Worm (Caenorhabditis elegans) whole organism, L1 larva: ENCODE measurements around the gene Y38H8A.4.

Experiments
- C16A3.4 ChIP-seq: fragments of 150-350 bp; optimal IDR thresholded peaks from 2 replicates; lab custom pipeline; 2014; ENCODE audit warnings: missing biosample characterization, missing genetic modification characterization
- ceh-8 ChIP-seq: fragments of 200-800 bp; sonication (Bioruptor generic); optimal IDR thresholded peaks from 2 replicates; lab custom pipeline; 2018; ENCODE audit warnings: mild to moderate bottlenecking, missing genetic modification characterization, moderate library complexity, missing compliant biosample characterization
- ceh-82 ChIP-seq, 3 experiments: fragments of 150-350 bp in 1 of 3; sonication (generic microtip) in 2 of 3; optimal IDR thresholded peaks; 2 replicates each; lab custom pipeline; 2014 to 2017; ENCODE audit warnings: missing biosample characterization in 3 of 3, missing genetic modification characterization in 3 of 3
- ceh-90 ChIP-seq: sonication (generic microtip); optimal IDR thresholded peaks from 2 replicates; lab custom pipeline; 2016; ENCODE audit warnings: missing genetic modification characterization, missing compliant biosample characterization
- dpl-1 ChIP-seq, 3 experiments: fragments of 150-350 bp in 2 of 3; sonication (generic microtip) in 1 of 3; optimal IDR thresholded peaks; 2 replicates each; lab custom pipeline; 2014 to 2017; ENCODE audit warnings: missing biosample characterization in 3 of 3, missing genetic modification characterization in 3 of 3, missing genetic modification reagents in 3 of 3
- dsc-1 ChIP-seq: sonication (generic microtip); optimal IDR thresholded peaks from 2 replicates; lab custom pipeline; 2016; ENCODE audit warnings: mild to moderate bottlenecking, missing genetic modification characterization, missing compliant biosample characterization
- efl-1 ChIP-seq, 4 experiments: fragments of 150-350 bp; optimal IDR thresholded peaks in 3 of 4; peaks in 1 of 4; 1 replicate in 1 of 4; 2 replicates in 3 of 4; lab custom pipeline; 2014; ENCODE audit warnings: missing biosample characterization in 2 of 4, missing genetic modification characterization in 2 of 4, missing genetic modification reagents in 2 of 4
- efl-3 ChIP-seq: fragments of 200-800 bp; sonication (Bioruptor generic); optimal IDR thresholded peaks from 2 replicates; lab custom pipeline; 2018; ENCODE audit warnings: mild to moderate bottlenecking, missing genetic modification characterization, missing compliant biosample characterization
- elt-2 ChIP-seq: sonication (generic microtip); optimal IDR thresholded peaks from 2 replicates; lab custom pipeline; 2016; ENCODE audit warnings: missing genetic modification characterization, mild to moderate bottlenecking, inconsistent platforms, missing compliant biosample characterization, missing genetic modification reagents
- elt-3 ChIP-seq, 6 experiments: fragments of 150-350 bp in 1 of 6; sonication (generic microtip); optimal IDR thresholded peaks; 2 replicates each; lab custom pipeline; 2017 to 2018; ENCODE audit warnings: missing biosample characterization in 6 of 6, missing genetic modification characterization in 6 of 6, inconsistent platforms in 1 of 6
- ets-5 ChIP-seq: fragments of 200-800 bp; sonication (Bioruptor generic); IDR thresholded peaks from 2 replicates; pipeline ENCODE4 v1.3.6; 2022; ENCODE audit warnings: missing genetic modification characterization, missing compliant biosample characterization
- fkh-4 ChIP-seq: sonication (generic microtip); optimal IDR thresholded peaks from 2 replicates; lab custom pipeline; 2016; ENCODE audit warnings: missing compliant biosample characterization, missing genetic modification characterization, borderline replicate concordance
- fkh-8 ChIP-seq: sonication (generic microtip); optimal IDR thresholded peaks from 2 replicates; lab custom pipeline; 2016; ENCODE audit warnings: mild to moderate bottlenecking, missing genetic modification characterization, missing compliant biosample characterization
- grh-1 ChIP-seq: fragments of 200-800 bp; sonication (Bioruptor generic); IDR thresholded peaks from 2 replicates; pipeline ENCODE4 v1.3.6; 2022; ENCODE audit warnings: missing genetic modification reagents, missing genetic modification characterization, missing compliant biosample characterization
- hlh-17 ChIP-seq: fragments of 200-800 bp; sonication (Bioruptor generic); optimal IDR thresholded peaks from 2 replicates; lab custom pipeline; 2018; ENCODE audit warnings: missing genetic modification characterization, mild to moderate bottlenecking, missing compliant biosample characterization, moderate library complexity, borderline replicate concordance
- hlh-4 ChIP-seq: sonication (generic microtip); optimal IDR thresholded peaks from 2 replicates; lab custom pipeline; 2016; ENCODE audit warnings: mild to moderate bottlenecking, missing genetic modification characterization, missing compliant biosample characterization
- hpl-2 ChIP-seq: fragments of 150-350 bp; optimal IDR thresholded peaks from 2 replicates; lab custom pipeline; 2014; ENCODE audit warnings: missing biosample characterization, missing genetic modification reagents, missing genetic modification characterization
- irx-1 ChIP-seq: sonication (generic microtip); optimal IDR thresholded peaks from 2 replicates; lab custom pipeline; 2016; ENCODE audit warnings: missing genetic modification characterization, missing compliant biosample characterization
- jun-1 ChIP-seq: fragments of 150-350 bp; optimal IDR thresholded peaks from 2 replicates; lab custom pipeline; 2014; ENCODE audit warnings: missing biosample characterization, missing genetic modification reagents, missing genetic modification characterization
- lin-13 ChIP-seq: fragments of 150-350 bp; optimal IDR thresholded peaks from 2 replicates; lab custom pipeline; 2014; ENCODE audit warnings: missing biosample characterization, missing genetic modification reagents, missing genetic modification characterization
- lin-14 ChIP-seq: fragments of 200-800 bp; sonication (Bioruptor generic); optimal IDR thresholded peaks from 2 replicates; lab custom pipeline; 2018; ENCODE audit warnings: mild to moderate bottlenecking, missing genetic modification characterization, moderate library complexity, missing compliant biosample characterization
- lin-15B ChIP-seq: fragments of 150-350 bp; sonication (generic microtip); optimal IDR thresholded peaks from 3 replicates; lab custom pipeline; 2014; ENCODE audit warnings: missing biosample characterization, missing genetic modification characterization
- lin-39 ChIP-seq: fragments of 150-350 bp; optimal IDR thresholded peaks from 2 replicates; lab custom pipeline; 2014; ENCODE audit warnings: missing biosample characterization, missing genetic modification reagents, missing genetic modification characterization
- lir-3 ChIP-seq: sonication (generic microtip); optimal IDR thresholded peaks from 2 replicates; lab custom pipeline; 2016; ENCODE audit warnings: mild to moderate bottlenecking, missing genetic modification characterization, moderate library complexity, missing compliant biosample characterization; ENCODE audit not compliant: poor library complexity
- mef-2 ChIP-seq: fragments of 150-350 bp; optimal IDR thresholded peaks from 2 replicates; lab custom pipeline; 2014; ENCODE audit warnings: missing biosample characterization, missing genetic modification characterization
- nhr-11 ChIP-seq: fragments of 150-350 bp; optimal IDR thresholded peaks from 2 replicates; lab custom pipeline; 2014; ENCODE audit warnings: missing biosample characterization, missing genetic modification characterization
- nhr-237 ChIP-seq: fragments of 150-350 bp; optimal IDR thresholded peaks from 2 replicates; lab custom pipeline; 2014; ENCODE audit warnings: missing biosample characterization, missing genetic modification characterization
- nhr-28 ChIP-seq: fragments of 150-350 bp; optimal IDR thresholded peaks from 2 replicates; lab custom pipeline; 2014; ENCODE audit warnings: missing biosample characterization, missing genetic modification characterization
- nhr-47 ChIP-seq: sonication (generic microtip); optimal IDR thresholded peaks from 2 replicates; lab custom pipeline; 2016; ENCODE audit warnings: mild to moderate bottlenecking, missing genetic modification characterization, moderate library complexity, missing compliant biosample characterization
- nhr-77 ChIP-seq: fragments of 150-350 bp; optimal IDR thresholded peaks from 2 replicates; lab custom pipeline; 2014; ENCODE audit warnings: missing biosample characterization, missing genetic modification characterization
- nhr-85 ChIP-seq: sonication (generic microtip); peaks from one replicate; lab custom pipeline; 2016; ENCODE audit warnings: missing genetic modification characterization, inconsistent platforms, missing compliant biosample characterization
- nhr-90 ChIP-seq: sonication (generic microtip); optimal IDR thresholded peaks from 2 replicates; lab custom pipeline; 2016; ENCODE audit warnings: mild to moderate bottlenecking, missing genetic modification characterization, missing compliant biosample characterization; ENCODE audit not compliant: poor library complexity
- pag-3 ChIP-seq: sonication (generic microtip); optimal IDR thresholded peaks from 2 replicates; lab custom pipeline; 2017; ENCODE audit warnings: missing genetic modification characterization, mild to moderate bottlenecking, missing compliant biosample characterization, antibody characterized with exemption, borderline replicate concordance; ENCODE audit not compliant: insufficient read depth
- rnt-1 ChIP-seq: sonication (generic microtip); optimal IDR thresholded peaks from 2 replicates; lab custom pipeline; 2016; ENCODE audit warnings: mild to moderate bottlenecking, missing genetic modification characterization, moderate library complexity, missing compliant biosample characterization
- skn-1 ChIP-seq: fragments of 150-350 bp; optimal IDR thresholded peaks from 2 replicates; lab custom pipeline; 2014; ENCODE audit warnings: missing biosample characterization, missing genetic modification characterization
- sox-4 ChIP-seq: sonication (generic microtip); optimal IDR thresholded peaks from 2 replicates; lab custom pipeline; 2016; ENCODE audit warnings: missing genetic modification characterization, missing compliant biosample characterization
- swsn-7 ChIP-seq: sonication (generic microtip); optimal IDR thresholded peaks from 2 replicates; lab custom pipeline; 2016; ENCODE audit warnings: missing genetic modification characterization, missing compliant biosample characterization
- tbx-2 ChIP-seq: sonication (generic microtip); optimal IDR thresholded peaks from 2 replicates; lab custom pipeline; 2016; ENCODE audit warnings: missing genetic modification characterization, missing compliant biosample characterization
- unc-98 ChIP-seq: fragments of 200-800 bp; sonication (Bioruptor generic); IDR thresholded peaks from 2 replicates; pipeline ENCODE4 v1.3.6; 2022; ENCODE audit warnings: missing genetic modification characterization, missing compliant biosample characterization
- vab-15 ChIP-seq: sonication (generic microtip); optimal IDR thresholded peaks from 2 replicates; lab custom pipeline; 2017; ENCODE audit warnings: missing genotype, mild to moderate bottlenecking, missing genetic modification characterization, missing compliant biosample characterization
- xbp-1 ChIP-seq: sonication (generic microtip); optimal IDR thresholded peaks from 2 replicates; lab custom pipeline; 2016; ENCODE audit warnings: missing genetic modification characterization, missing compliant biosample characterization
- ztf-11 ChIP-seq, 2 experiments: sonication (generic microtip); optimal IDR thresholded peaks; 2 replicates each; lab custom pipeline; 2016 to 2017; ENCODE audit warnings: missing genetic modification characterization in 2 of 2, missing biosample characterization in 1 of 2, missing compliant biosample characterization in 1 of 2

Y38H8A.4 gene

ce11 chrIV:13487019-13487418 is 14.8 kb upstream of the Y38H8A.4 start (continued):
- TF ChIP-seq elt-3 (tag; optimal IDR thresholded peaks at IDR 0.05; lab: Kevin White, UChicago) (no peak), nhr-11 (no peak), ets-5 (GFP tag; lab: Robert Waterston, UW) (no peak), ceh-8 (GFP tag; lab: Kevin White, UChicago) (no peak), ceh-82 (tag; optimal IDR thresholded peaks at IDR 0.05; lab: Kevin White, UChicago) (no peak), swsn-7 (tag; lab: Kevin White, UChicago) (no peak), nhr-237 (tag; lab: Kevin White, UChicago) (no peak), nhr-47 (tag; lab: Kevin White, UChicago) (peak; percentile 55), tbx-2 (tag; lab: Kevin White, UChicago) (peak; percentile 10), efl-1 (optimal IDR thresholded peaks at IDR 0.05; lab: Kevin White, UChicago) (peak; percentile 15 to 37), efl-1 (GFP tag; optimal IDR thresholded peaks at IDR 0.05 in 1 of 2; lab: Kevin White, UChicago) (peak in 1 of 2 experiments; percentile 24), hpl-2 (GFP tag; lab: Kevin White, UChicago) (no peak), fkh-8 (tag; lab: Kevin White, UChicago) (no peak), nhr-77 (tag; lab: Kevin White, UChicago) (no peak), ztf-11 (tag; optimal IDR thresholded peaks at IDR 0.05; lab: Kevin White, UChicago) (peak in 1 of 2 experiments; percentile 56), lir-3 (peak; percentile 74), rnt-1 (no peak), efl-3 (no peak)

- TF ChIP-seq skn-1 (tag; lab: Kevin White, UChicago) (no peak), efl-1 (optimal IDR thresholded peaks at IDR 0.05; lab: Kevin White, UChicago) (no peak), efl-1 (GFP tag; optimal IDR thresholded peaks at IDR 0.05 in 1 of 2; lab: Kevin White, UChicago) (peak in 1 of 2 experiments; percentile 63)
- TF ChIP-seq, all 84 proteins: peak for 1
Observed at ce11 chrIV:13483596-13483995, 11.4 kb upstream of the Y38H8A.4 start.

ce11 chrIV:13482469-13482868 is 10.3 kb upstream of the Y38H8A.4 start, which contains the start of gene Y38H8A.1:
TSS of gene Y38H8A.1 (plus strand) at chrIV:13482769.
- TF ChIP-seq fkh-4 (tag; lab: Kevin White, UChicago): no peak
- no peak for TF ChIP-seq hlh-4
- no peak for TF ChIP-seq lin-39
- TF ChIP-seq lin-13 (GFP tag; lab: Kevin White, UChicago): no peak
- no peak for TF ChIP-seq dsc-1 (tag; lab: Kevin White, UChicago)

ce11 chrIV:13474132-13474531 is 2.0 kb upstream of the Y38H8A.4 start, which contains the start of gene Y38H8A.2:
TSS of gene Y38H8A.2 (plus strand) at chrIV:13474432.
- TF ChIP-seq pag-3 (tag; lab: Kevin White, UChicago) (no peak), grh-1 (GFP tag; lab: Robert Waterston, UW) (no peak), ztf-11 (tag; optimal IDR thresholded peaks at IDR 0.05; lab: Kevin White, UChicago) (no peak), dpl-1 (GFP tag; optimal IDR thresholded peaks at IDR 0.05; lab: Kevin White, UChicago) (no peak), mef-2 (tag; lab: Kevin White, UChicago) (no peak), xbp-1 (no peak), lin-14 (GFP tag; lab: Kevin White, UChicago) (no peak), irx-1 (tag; lab: Kevin White, UChicago) (no peak), nhr-85 (tag; lab: Kevin White, UChicago) (no peak), vab-15 (tag; lab: Kevin White, UChicago) (no peak), unc-98 (GFP tag; lab: Robert Waterston, UW) (no peak)

ce11 chrIV:13465797-13466196 is 6.4 kb downstream of the Y38H8A.4 start, which contains the start of gene fezf-1:
TSS of gene fezf-1 (plus strand) at chrIV:13466097.
- TF ChIP-seq elt-2 (tag; lab: Kevin White, UChicago): no peak
- TF ChIP-seq efl-3: no peak
- no peak for TF ChIP-seq C16A3.4 (tag; lab: Kevin White, UChicago)
- no peak for TF ChIP-seq hlh-4
- no peak for TF ChIP-seq elt-3 (tag; optimal IDR thresholded peaks at IDR 0.05; lab: Kevin White, UChicago)
- no peak for TF ChIP-seq nhr-90 (tag; lab: Kevin White, UChicago)
- TF ChIP-seq jun-1: no peak
- TF ChIP-seq tbx-2 (tag; lab: Kevin White, UChicago): no peak
- TF ChIP-seq hlh-17 (GFP tag; lab: Kevin White, UChicago): no peak
- no peak for TF ChIP-seq nhr-237 (tag; lab: Kevin White, UChicago)
- TF ChIP-seq ceh-90: no peak
- no peak for TF ChIP-seq lin-15B (tag; lab: Kevin White, UChicago)
- no peak for TF ChIP-seq sox-4
- no peak for TF ChIP-seq dpl-1 (GFP tag; optimal IDR thresholded peaks at IDR 0.05; lab: Kevin White, UChicago)
- no peak for TF ChIP-seq nhr-28
